Worm (Caenorhabditis elegans) whole organism, late embryonic: ENCODE measurements around the gene npr-37.

Experiments
- C08G9.2 ChIP-seq: sonication (generic microtip); optimal IDR thresholded peaks from 2 replicates; lab custom pipeline; 2016; ENCODE audit warnings: mild to moderate bottlenecking, missing genetic modification characterization, moderate library complexity, missing compliant biosample characterization
- C38D4.7 ChIP-seq: fragments of 200-800 bp; sonication (Bioruptor generic); optimal IDR thresholded peaks from 2 replicates; lab custom pipeline; 2018; ENCODE audit warnings: mild to moderate bottlenecking, missing genetic modification characterization, moderate library complexity, missing compliant biosample characterization
- F13H6.1 ChIP-seq: sonication (generic microtip); optimal IDR thresholded peaks from 2 replicates; lab custom pipeline; 2016; ENCODE audit warnings: missing genetic modification characterization, missing compliant biosample characterization
- K02D7.2 ChIP-seq: sonication (generic microtip); optimal IDR thresholded peaks from 2 replicates; lab custom pipeline; 2017; ENCODE audit warnings: mild to moderate bottlenecking, missing genetic modification characterization, missing compliant biosample characterization
- T23F11.4 ChIP-seq: fragments of 200-800 bp; sonication (Bioruptor generic); optimal IDR thresholded peaks from 2 replicates; lab custom pipeline; 2018; ENCODE audit warnings: mild to moderate bottlenecking, missing genetic modification characterization, missing compliant biosample characterization
- ahr-1 ChIP-seq: sonication (generic microtip); optimal IDR thresholded peaks from 2 replicates; lab custom pipeline; 2016; ENCODE audit warnings: missing genetic modification characterization, missing compliant biosample characterization
- ama-1 ChIP-seq: fragments of 150-350 bp; optimal IDR thresholded peaks from 2 replicates; lab custom pipeline; 2014
- ceh-14 ChIP-seq: sonication (generic microtip); optimal IDR thresholded peaks from 2 replicates; lab custom pipeline; 2016; ENCODE audit warnings: missing genotype, missing genetic modification characterization, missing compliant biosample characterization
- ceh-18 ChIP-seq: sonication (generic microtip); optimal IDR thresholded peaks from 2 replicates; lab custom pipeline; 2016; ENCODE audit warnings: missing genetic modification characterization, missing compliant biosample characterization
- ceh-30 ChIP-seq: fragments of 150-350 bp; optimal IDR thresholded peaks from 2 replicates; lab custom pipeline; 2014; ENCODE audit warnings: missing biosample characterization, missing genetic modification characterization
- ceh-31 ChIP-seq: sonication (generic microtip); optimal IDR thresholded peaks from 2 replicates; lab custom pipeline; 2016; ENCODE audit warnings: missing genetic modification characterization, missing compliant biosample characterization
- ceh-34 ChIP-seq: sonication (generic microtip); optimal IDR thresholded peaks from 2 replicates; lab custom pipeline; 2016; ENCODE audit warnings: mild to moderate bottlenecking, missing genetic modification characterization, missing compliant biosample characterization
- ceh-45 ChIP-seq: fragments of 200-800 bp; sonication (Bioruptor generic); IDR thresholded peaks from 2 replicates; pipeline ENCODE4 v1.3.6; 2022; ENCODE audit warnings: missing genetic modification reagents, missing genetic modification characterization, missing compliant biosample characterization
- ceh-48 ChIP-seq: sonication (generic microtip); optimal IDR thresholded peaks from 2 replicates; lab custom pipeline; 2016; ENCODE audit warnings: missing genetic modification characterization, inconsistent platforms, missing compliant biosample characterization
- ceh-9 ChIP-seq: sonication (generic microtip); optimal IDR thresholded peaks from 2 replicates; lab custom pipeline; 2016; ENCODE audit warnings: mild to moderate bottlenecking, missing genetic modification characterization, inconsistent platforms, missing compliant biosample characterization
- dmd-4 ChIP-seq: sonication (generic microtip); optimal IDR thresholded peaks from 2 replicates; lab custom pipeline; 2016; ENCODE audit warnings: borderline replicate concordance, missing genetic modification characterization, missing compliant biosample characterization
- dve-1 ChIP-seq: sonication (generic microtip); optimal IDR thresholded peaks from 2 replicates; lab custom pipeline; 2017; ENCODE audit warnings: antibody characterized with exemption, mild to moderate bottlenecking, missing genetic modification characterization, missing compliant biosample characterization
- elt-2 ChIP-seq: sonication (generic microtip); optimal IDR thresholded peaks from 2 replicates; lab custom pipeline; 2016; ENCODE audit warnings: missing genetic modification reagents, missing genetic modification characterization, missing compliant biosample characterization
- ets-4 ChIP-seq: sonication (generic microtip); optimal IDR thresholded peaks from 2 replicates; lab custom pipeline; 2016; ENCODE audit warnings: missing genetic modification characterization, missing compliant biosample characterization
- fkh-6 ChIP-seq: sonication (generic microtip); optimal IDR thresholded peaks from 2 replicates; lab custom pipeline; 2016; ENCODE audit warnings: missing genetic modification characterization, missing compliant biosample characterization
- hlh-15 ChIP-seq: sonication (generic microtip); optimal IDR thresholded peaks from 2 replicates; lab custom pipeline; 2016; ENCODE audit warnings: missing genetic modification characterization, missing compliant biosample characterization
- hlh-30 ChIP-seq: sonication (generic microtip); optimal IDR thresholded peaks from 2 replicates; lab custom pipeline; 2017; ENCODE audit warnings: antibody characterized with exemption, missing genetic modification characterization, missing compliant biosample characterization; ENCODE audit not compliant: insufficient read depth
- hlh-6 ChIP-seq: sonication (generic microtip); optimal IDR thresholded peaks from 2 replicates; lab custom pipeline; 2016; ENCODE audit warnings: missing genotype, missing genetic modification characterization, missing compliant biosample characterization
- mec-3 ChIP-seq: sonication (generic microtip); optimal IDR thresholded peaks from 2 replicates; lab custom pipeline; 2016; ENCODE audit warnings: borderline replicate concordance, missing genetic modification characterization, missing compliant biosample characterization
- nfya-1 ChIP-seq: sonication (generic microtip); optimal IDR thresholded peaks from 2 replicates; lab custom pipeline; 2017; ENCODE audit warnings: missing genetic modification characterization, mild to moderate bottlenecking, missing compliant biosample characterization, antibody characterized with exemption, moderate library complexity
- pat-9 ChIP-seq: fragments of 200-800 bp; sonication (Bioruptor generic); optimal IDR thresholded peaks from 2 replicates; lab custom pipeline; 2018; ENCODE audit warnings: mild to moderate bottlenecking, missing genetic modification characterization, moderate library complexity, missing compliant biosample characterization
- pax-1 ChIP-seq: fragments of 150-350 bp; optimal IDR thresholded peaks from 2 replicates; lab custom pipeline; 2014; ENCODE audit warnings: missing biosample characterization, missing genetic modification characterization
- pha-2 ChIP-seq: sonication (generic microtip); optimal IDR thresholded peaks from 2 replicates; lab custom pipeline; 2017; ENCODE audit warnings: mild to moderate bottlenecking, missing genetic modification characterization, missing compliant biosample characterization
- pha-4 ChIP-seq: fragments of 150-350 bp; optimal IDR thresholded peaks from 2 replicates; lab custom pipeline; 2018; ENCODE audit warnings: missing biosample characterization, missing genetic modification reagents, missing genetic modification characterization
- pqm-1 ChIP-seq: sonication (generic microtip); optimal IDR thresholded peaks from 2 replicates; lab custom pipeline; 2016; ENCODE audit warnings: missing genetic modification characterization, missing compliant biosample characterization
- pros-1 ChIP-seq: fragments of 150-350 bp; optimal IDR thresholded peaks from 2 replicates; lab custom pipeline; 2014; ENCODE audit warnings: missing biosample characterization, missing genetic modification reagents, missing genetic modification characterization
- sdc-2 ChIP-seq: sonication (generic microtip); optimal IDR thresholded peaks from 2 replicates; lab custom pipeline; 2016; ENCODE audit warnings: missing genotype, missing genetic modification characterization, missing compliant biosample characterization
- sox-2 ChIP-seq: fragments of 200-800 bp; sonication (Bioruptor generic); IDR thresholded peaks from 2 replicates; pipeline ENCODE4 v1.3.6; 2022; ENCODE audit warnings: missing genetic modification reagents, missing genetic modification characterization, missing compliant biosample characterization
- sox-4 ChIP-seq: sonication (generic microtip); optimal IDR thresholded peaks from 2 replicates; lab custom pipeline; 2017; ENCODE audit warnings: mild to moderate bottlenecking, missing genetic modification characterization, inconsistent platforms, missing compliant biosample characterization
- tbx-2 ChIP-seq: sonication (generic microtip); optimal IDR thresholded peaks from 2 replicates; lab custom pipeline; 2016; ENCODE audit warnings: missing genetic modification characterization, missing compliant biosample characterization
- zip-5 ChIP-seq: sonication (generic microtip); optimal IDR thresholded peaks from 2 replicates; lab custom pipeline; 2016; ENCODE audit warnings: missing genetic modification characterization, missing compliant biosample characterization

The npr-37 gene

ce11 chrIV:426597-426996 is 54.4 kb downstream of the npr-37 start:
- TF ChIP-seq fkh-6 (tag; lab: Kevin White, UChicago) (no peak), T23F11.4 (GFP tag; lab: Kevin White, UChicago) (no peak), C38D4.7 (GFP tag; lab: Kevin White, UChicago) (no peak), ceh-14 (tag; lab: Kevin White, UChicago) (no peak), C08G9.2 (tag; lab: Kevin White, UChicago) (no peak), ceh-9 (tag; lab: Kevin White, UChicago) (no peak), ceh-30 (tag; lab: Kevin White, UChicago) (no peak), ceh-18 (no peak), pax-1 (tag; lab: Kevin White, UChicago) (no peak), mec-3 (no peak), hlh-15 (tag; lab: Kevin White, UChicago) (no peak), pha-2 (tag; lab: Kevin White, UChicago) (no peak), pha-4 (tag; lab: Kevin White, UChicago) (no peak), pat-9 (tag; lab: Kevin White, UChicago) (no peak), tbx-2 (tag; lab: Kevin White, UChicago) (no peak), dmd-4 (no peak), pros-1 (tag; lab: Kevin White, UChicago) (no peak), ets-4 (tag; lab: Kevin White, UChicago) (no peak), K02D7.2 (tag; lab: Kevin White, UChicago) (no peak), F13H6.1 (tag; lab: Kevin White, UChicago) (no peak)

DNA sequence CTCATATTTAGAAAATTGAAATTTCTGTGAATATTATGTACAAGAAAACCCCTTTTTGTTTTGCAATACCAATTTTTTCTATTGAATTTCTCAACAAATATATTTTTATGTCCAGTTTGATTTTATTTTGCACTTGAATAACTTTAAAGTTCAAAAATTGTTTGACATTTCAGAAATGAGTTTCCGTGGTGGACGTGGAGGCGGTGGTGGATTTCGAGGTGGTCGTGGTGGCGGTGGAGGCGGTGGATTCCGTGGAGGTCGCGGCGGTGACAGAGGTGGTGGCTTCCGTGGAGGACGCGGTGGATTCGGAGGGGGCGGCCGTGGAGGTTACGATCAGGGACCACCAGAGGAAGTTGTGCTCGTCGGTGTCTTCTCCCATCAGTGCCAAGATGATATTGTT is 55.0 kb downstream of the npr-37 start, which contains the start of gene garr-1:
Gene garr-1 (plus strand): TSS at position 174 of the 400 bp plus-strand sequence.
- TF ChIP-seq hlh-15 (tag; lab: Kevin White, UChicago) (no peak), sdc-2 (no peak), ceh-34 (tag; lab: Kevin White, UChicago) (no peak), C08G9.2 (tag; lab: Kevin White, UChicago) (no peak), ama-1 (no peak), pqm-1 (tag; lab: Kevin White, UChicago) (no peak), pat-9 (tag; lab: Kevin White, UChicago) (no peak), ceh-14 (tag; lab: Kevin White, UChicago) (no peak), ceh-31 (no peak), ceh-30 (tag; lab: Kevin White, UChicago) (no peak), ceh-45 (GFP tag; lab: Robert Waterston, UW) (no peak), elt-2 (tag; lab: Kevin White, UChicago) (no peak), hlh-30 (tag; lab: Kevin White, UChicago) (no peak)

DNA sequence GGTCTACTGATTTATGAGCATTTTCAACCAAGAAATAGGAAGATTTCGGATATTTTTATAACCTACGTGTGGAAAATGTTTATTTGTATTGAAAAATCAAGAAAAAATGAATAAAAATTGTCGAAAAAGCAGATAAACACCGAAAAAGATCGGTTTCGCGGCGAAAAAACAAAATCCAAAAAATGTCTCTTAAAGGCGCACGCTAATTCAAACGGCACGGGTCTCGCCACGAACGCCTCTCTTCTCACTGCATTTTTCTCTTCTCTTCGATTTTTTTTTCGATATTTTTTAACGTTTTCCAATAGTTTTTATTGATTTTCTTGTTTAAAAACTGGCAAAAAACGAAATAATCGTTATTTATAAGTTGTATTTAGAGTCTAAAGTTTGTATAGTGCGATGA is 55.4 kb downstream of the npr-37 start:
- peak; percentile 56 for TF ChIP-seq ceh-48 (tag; lab: Kevin White, UChicago)
- TF ChIP-seq ahr-1 (tag; lab: Kevin White, UChicago), result no peak
- peak; percentile 11 for TF ChIP-seq nfya-1 (tag; lab: Kevin White, UChicago)

ce11 chrIV:425052-425451 is 55.9 kb downstream of the npr-37 start, which contains the start of gene daf-18:
TSS of gene daf-18 (minus strand) at chrIV:425177.
- TF ChIP-seq dve-1 (tag; lab: Kevin White, UChicago) (peak; percentile 3), sox-4 (tag; lab: Kevin White, UChicago) (no peak)

DNA sequence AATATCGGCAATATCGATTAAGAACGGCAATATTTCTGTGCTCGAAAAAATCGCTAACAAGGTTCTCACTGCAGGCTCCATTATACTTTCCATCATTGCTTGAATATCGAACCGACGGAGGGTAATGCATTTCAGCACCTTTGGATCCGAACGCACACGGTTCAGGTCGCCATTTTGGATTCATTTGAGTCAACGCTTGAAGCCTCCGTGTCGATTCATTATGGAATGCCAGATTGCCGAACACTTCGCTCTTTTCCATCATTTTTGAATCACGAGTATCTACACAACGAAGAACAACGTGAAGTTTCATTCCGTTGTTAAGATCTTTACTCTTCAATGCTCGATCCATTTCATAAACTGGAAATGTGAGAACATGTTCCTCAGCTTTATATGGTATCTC is 58.9 kb downstream of the npr-37 start:
- TF ChIP-seq hlh-6 (tag; lab: Kevin White, UChicago) (no peak), ceh-9 (tag; lab: Kevin White, UChicago) (no peak), zip-5 (tag; lab: Kevin White, UChicago) (no peak), ceh-45 (GFP tag; lab: Robert Waterston, UW) (no peak), ceh-30 (tag; lab: Kevin White, UChicago) (no peak), sox-2 (GFP tag; lab: Robert Waterston, UW) (no peak), ceh-34 (tag; lab: Kevin White, UChicago) (no peak)
- TF ChIP-seq, all 69 proteins: peak for 0
